Fruit fly (Drosophila melanogaster) whole organism, larva: Measurements from ENCODE around the gene Ten-m.
A peak's percentile ranks its signal among the peaks of the same experiment; 100 is the strongest.

ENCODE experiments used
- noc ChIP-seq: fragments of 200-800 bp; sonication (Bioruptor generic); optimal IDR thresholded peaks from 3 replicates; lab custom pipeline; 2019; ENCODE audit warnings: missing biosample characterization, mild to moderate bottlenecking, missing genetic modification characterization, moderate library complexity

The Ten-m gene

dm6 chr3L:22407590-22408485, at the start of gene Ten-m:
Gene Ten-m (minus strand): TSS chr3L:22407863.
- TF ChIP-seq noc (tag; lab: Kevin White, UChicago) = peak; percentile 46

dm6 chr3L:22455953-22456488, 48.4 kb upstream of the Ten-m start:
- no peak for TF ChIP-seq noc (tag; lab: Kevin White, UChicago)

- TF ChIP-seq noc (tag; lab: Kevin White, UChicago) = no peak
Measured at dm6 chr3L:22454368-22454767, 46.7 kb upstream of the Ten-m start, which contains the start of gene CG11449. Gene CG11449 (plus strand): TSS chr3L:22454373.

- TF ChIP-seq noc (tag; lab: Kevin White, UChicago) = no peak
Measured at dm6 chr3L:22437111-22437510, 29.4 kb upstream of the Ten-m start.

- TF ChIP-seq noc (tag; lab: Kevin White, UChicago) = no peak
Measured at dm6 chr3L:22424711-22425110, 17.0 kb upstream of the Ten-m start.

dm6 chr3L:22420603-22421308, 13.1 kb upstream of the Ten-m start:
- TF ChIP-seq noc (tag; lab: Kevin White, UChicago) = no peak

- TF ChIP-seq noc (tag; lab: Kevin White, UChicago) = no peak
Measured at dm6 chr3L:22416108-22416507, 8.4 kb upstream of the Ten-m start.

- TF ChIP-seq noc (tag; lab: Kevin White, UChicago) = no peak
Measured at dm6 chr3L:22406649-22407048, 1.0 kb downstream of the Ten-m start.

- no peak for TF ChIP-seq noc (tag; lab: Kevin White, UChicago)
Measured at dm6 chr3L:22405366-22405765, 2.3 kb downstream of the Ten-m start.

dm6 chr3L:22404126-22404525, 3.5 kb downstream of the Ten-m start:
- no peak for TF ChIP-seq noc (tag; lab: Kevin White, UChicago)

- TF ChIP-seq noc (tag; lab: Kevin White, UChicago) = no peak
Measured at dm6 chr3L:22403640-22404039, 4.0 kb downstream of the Ten-m start.

- TF ChIP-seq noc (tag; lab: Kevin White, UChicago) = no peak
Measured at dm6 chr3L:22402822-22403318, 4.8 kb downstream of the Ten-m start.

- no peak for TF ChIP-seq noc (tag; lab: Kevin White, UChicago)
Measured at dm6 chr3L:22401524-22401923, 6.1 kb downstream of the Ten-m start.

dm6 chr3L:22400776-22401292, 6.8 kb downstream of the Ten-m start:
- TF ChIP-seq noc (tag; lab: Kevin White, UChicago) = no peak

dm6 chr3L:22399906-22400655, 7.6 kb downstream of the Ten-m start:
- no peak for TF ChIP-seq noc (tag; lab: Kevin White, UChicago)
